Worm (Caenorhabditis elegans): Measurements from ENCODE around the gene tbx-2.

Gene tbx-2

DNA sequence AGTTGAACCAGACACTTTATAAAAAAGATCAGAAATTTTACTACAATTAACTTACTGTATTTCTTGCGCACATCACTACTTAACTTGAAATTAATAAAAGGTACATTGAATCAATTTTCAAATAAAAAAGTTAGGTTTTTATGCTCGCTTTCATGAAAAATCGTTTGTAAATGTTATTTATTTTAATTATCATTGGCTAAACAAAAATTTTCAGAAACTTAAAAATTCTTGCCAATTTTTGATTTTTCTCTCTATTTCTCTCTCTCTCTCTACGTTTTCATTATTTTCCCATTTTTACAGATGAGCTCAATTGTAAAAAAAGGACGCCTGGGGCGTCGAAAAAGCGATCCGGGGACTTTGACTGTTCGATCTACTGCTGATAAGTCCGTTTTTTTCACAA lies 26.7 kb downstream of the tbx-2 start, which contains the start of gene sax-2:
TSS of gene sax-2 (plus strand) at position 301 of the 400 bp plus-strand sequence.
- TF ChIP-seq gmeb-2 (tag; optimal IDR thresholded peaks at IDR 0.05) (no peak), pha-2 (tag; optimal IDR thresholded peaks at IDR 0.05) (no peak), fkh-10 (GFP tag; optimal IDR thresholded peaks at IDR 0.05) (no peak), ceh-19 (GFP tag; optimal IDR thresholded peaks at IDR 0.05) (no peak), unc-42 (tag; optimal IDR thresholded peaks at IDR 0.05) (no peak), madf-2 (tag; optimal IDR thresholded peaks at IDR 0.05) (no peak), ahr-1 (tag; optimal IDR thresholded peaks at IDR 0.05) (no peak), hlh-30 (tag; optimal IDR thresholded peaks at IDR 0.05; ENCODE audit: insufficient read depth) (no peak), che-1 (tag; optimal IDR thresholded peaks at IDR 0.05) (no peak), pag-3 (tag; optimal IDR thresholded peaks at IDR 0.05; ENCODE audit: borderline replicate concordance) (no peak), pat-9 (tag; optimal IDR thresholded peaks at IDR 0.05) (no peak), sox-4 (tag; optimal IDR thresholded peaks at IDR 0.05) (no peak), rnt-1 (tag; optimal IDR thresholded peaks at IDR 0.05) (no peak), lim-6 (tag; optimal IDR thresholded peaks at IDR 0.05) (no peak)

DNA sequence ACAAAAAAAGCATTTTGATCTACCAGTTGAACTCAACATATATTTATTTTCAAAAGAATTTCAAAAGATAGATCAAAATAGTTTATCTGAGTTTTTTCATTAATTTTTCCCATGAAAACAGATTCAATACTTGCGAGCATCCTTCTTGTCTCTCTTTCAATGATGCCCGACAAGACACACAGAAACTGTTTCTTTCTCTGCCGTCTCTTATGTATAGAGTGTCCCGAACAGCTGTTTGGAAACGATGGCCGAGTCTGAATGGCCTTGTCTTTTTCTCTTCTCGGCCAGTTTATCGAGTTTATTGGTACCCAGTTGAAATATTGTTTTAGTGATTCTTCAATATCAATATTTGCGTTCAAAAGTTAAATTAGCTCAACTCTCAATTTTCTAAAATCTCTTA lies 27.4 kb downstream of the tbx-2 start:
- TF ChIP-seq nfya-1 (tag; optimal IDR thresholded peaks at IDR 0.05) (peak; percentile 55), madf-2 (tag; optimal IDR thresholded peaks at IDR 0.05) (no peak), eyg-1 (tag; optimal IDR thresholded peaks at IDR 0.05) (no peak), che-1 (tag; optimal IDR thresholded peaks at IDR 0.05) (no peak), hlh-8 (tag; optimal IDR thresholded peaks at IDR 0.05) (peak; percentile 67), pag-3 (tag; optimal IDR thresholded peaks at IDR 0.05; ENCODE audit: borderline replicate concordance) (no peak), hlh-13 (GFP tag; optimal IDR thresholded peaks at IDR 0.05) (no peak), ceh-9 (tag; optimal IDR thresholded peaks at IDR 0.05) (no peak), F13H6.1 (tag; optimal IDR thresholded peaks at IDR 0.05) (peak; percentile 6), ztf-16 (tag; optimal IDR thresholded peaks at IDR 0.05) (no peak), lim-6 (tag; optimal IDR thresholded peaks at IDR 0.05) (no peak), ceh-24 (tag; optimal IDR thresholded peaks at IDR 0.05) (no peak), ceh-48 (tag; optimal IDR thresholded peaks at IDR 0.05) (no peak), pax-1 (tag; optimal IDR thresholded peaks at IDR 0.05) (no peak), ahr-1 (tag; optimal IDR thresholded peaks at IDR 0.05) (no peak), rnt-1 (tag; optimal IDR thresholded peaks at IDR 0.05) (peak; percentile 24), ama-1 (optimal IDR thresholded peaks at IDR 0.05) (no peak), fax-1 (tag; optimal IDR thresholded peaks at IDR 0.05) (no peak), unc-3 (GFP tag; conservative IDR thresholded peaks at IDR 0.05) (no peak), unc-3 (tag; optimal IDR thresholded peaks at IDR 0.05) (no peak), ceh-14 (tag; optimal IDR thresholded peaks at IDR 0.05) (no peak), pha-4 (tag; optimal IDR thresholded peaks at IDR 0.05) (no peak), pqm-1 (tag; optimal IDR thresholded peaks at IDR 0.05) (no peak), unc-42 (tag; optimal IDR thresholded peaks at IDR 0.05) (peak; percentile 57), ceh-31 (tag; optimal IDR thresholded peaks at IDR 0.05) (peak; percentile 87), npax-4 (tag; optimal IDR thresholded peaks at IDR 0.05) (no peak), zip-5 (tag; optimal IDR thresholded peaks at IDR 0.05) (peak; percentile 27), Y22D7AL.16 (tag; optimal IDR thresholded peaks at IDR 0.05) (no peak), C38D4.7 (GFP tag; optimal IDR thresholded peaks at IDR 0.05) (no peak), hlh-6 (tag; optimal IDR thresholded peaks at IDR 0.05) (no peak), unc-55 (GFP tag; optimal IDR thresholded peaks at IDR 0.05) (no peak), fkh-10 (GFP tag; optimal IDR thresholded peaks at IDR 0.05) (no peak), ceh-30 (tag; optimal IDR thresholded peaks at IDR 0.05) (no peak), sdc-2 (tag; optimal IDR thresholded peaks at IDR 0.05) (no peak), fkh-6 (tag; optimal IDR thresholded peaks at IDR 0.05) (no peak), K02D7.2 (tag; optimal IDR thresholded peaks at IDR 0.05) (no peak), ceh-34 (tag; optimal IDR thresholded peaks at IDR 0.05) (peak; percentile 5), ceh-22 (tag; optimal IDR thresholded peaks at IDR 0.05) (no peak), ets-4 (tag; optimal IDR thresholded peaks at IDR 0.05) (peak; percentile 85), ref-2 (tag; optimal IDR thresholded peaks at IDR 0.05) (peak; percentile 26), tbx-2 (tag; optimal IDR thresholded peaks at IDR 0.05) (peak; percentile 63), pat-9 (tag; optimal IDR thresholded peaks at IDR 0.05) (no peak), K09A11.1 (tag; optimal IDR thresholded peaks at IDR 0.05; ENCODE audit: insufficient read depth) (no peak), ceh-6 (GFP tag; optimal IDR thresholded peaks at IDR 0.05) (no peak), ceh-2 (tag; optimal IDR thresholded peaks at IDR 0.05) (peak; percentile 61), tbx-7 (tag; optimal IDR thresholded peaks at IDR 0.05) (peak; percentile 35)
